Worm (Caenorhabditis elegans) whole organism, early embryonic: Measurements from ENCODE around the gene D1022.2.

ENCODE experiments used
- B0310.2 ChIP-seq: sonication (generic microtip); optimal IDR thresholded peaks from 2 replicates; lab custom pipeline; 2016; ENCODE audit warnings: mild to moderate bottlenecking, missing genetic modification characterization, missing compliant biosample characterization
- F13C5.2 ChIP-seq: sonication (generic microtip); optimal IDR thresholded peaks from 2 replicates; lab custom pipeline; 2017; ENCODE audit warnings: mild to moderate bottlenecking, missing genetic modification characterization, inconsistent platforms, missing compliant biosample characterization
- aly-1 ChIP-seq: sonication (generic microtip); optimal IDR thresholded peaks from 2 replicates; lab custom pipeline; 2016; ENCODE audit warnings: missing genetic modification characterization, missing compliant biosample characterization
- ama-1 ChIP-seq: fragments of 150-350 bp; optimal IDR thresholded peaks from 2 replicates; lab custom pipeline; 2014
- ceh-13 ChIP-seq: fragments of 200-800 bp; sonication (Bioruptor generic); optimal IDR thresholded peaks from 2 replicates; lab custom pipeline; 2018; ENCODE audit warnings: mild to moderate bottlenecking, missing genetic modification characterization, missing compliant biosample characterization
- ceh-36 ChIP-seq: sonication (generic microtip); optimal IDR thresholded peaks from 2 replicates; lab custom pipeline; 2016; ENCODE audit warnings: missing genetic modification characterization, inconsistent platforms, missing compliant biosample characterization
- ets-7 ChIP-seq: sonication (generic microtip); optimal IDR thresholded peaks from 2 replicates; lab custom pipeline; 2016; ENCODE audit warnings: missing genotype, missing genetic modification characterization, missing compliant biosample characterization
- flt-1 ChIP-seq: fragments of 200-800 bp; sonication (Bioruptor generic); IDR thresholded peaks from 2 replicates; pipeline ENCODE4 v1.3.6; 2022; ENCODE audit warnings: missing genetic modification characterization, missing compliant biosample characterization
- hmbx-1 ChIP-seq: sonication (generic microtip); optimal IDR thresholded peaks from 2 replicates; lab custom pipeline; 2016; ENCODE audit warnings: mild to moderate bottlenecking, missing genetic modification characterization, missing compliant biosample characterization
- hmg-4 ChIP-seq: fragments of 200-800 bp; sonication (Bioruptor generic); optimal IDR thresholded peaks from 2 replicates; lab custom pipeline; 2018; ENCODE audit warnings: mild to moderate bottlenecking, missing genetic modification characterization, missing compliant biosample characterization
- hnd-1 ChIP-seq: sonication (generic microtip); optimal IDR thresholded peaks from 2 replicates; lab custom pipeline; 2016; ENCODE audit warnings: missing genetic modification characterization, missing compliant biosample characterization
- pes-1 ChIP-seq: fragments of 200-800 bp; sonication (Bioruptor generic); IDR thresholded peaks from 2 replicates; pipeline ENCODE4 v1.3.6; 2022; ENCODE audit warnings: missing genetic modification reagents, missing genetic modification characterization, missing compliant biosample characterization
- scrt-1 ChIP-seq: fragments of 200-800 bp; sonication (Bioruptor generic); IDR thresholded peaks from 2 replicates; pipeline ENCODE4 v1.3.6; 2022; ENCODE audit warnings: missing genetic modification characterization, missing compliant biosample characterization
- sea-1 ChIP-seq: fragments of 200-800 bp; sonication (Bioruptor generic); conservative IDR thresholded peaks from 2 replicates; pipeline ENCODE4 v1.3.6; 2022; ENCODE audit warnings: missing genetic modification characterization, missing compliant biosample characterization
- tbx-11 ChIP-seq: fragments of 200-800 bp; sonication (Bioruptor generic); IDR thresholded peaks from 2 replicates; pipeline ENCODE4 v1.3.6; 2022; ENCODE audit warnings: missing genetic modification characterization, missing compliant biosample characterization
- tbx-37 ChIP-seq: fragments of 200-800 bp; sonication (Bioruptor generic); conservative IDR thresholded peaks from 2 replicates; pipeline ENCODE4 v1.3.6; 2022; ENCODE audit warnings: missing genetic modification reagents, missing genetic modification characterization, missing compliant biosample characterization
- tra-4 ChIP-seq: sonication (generic microtip); optimal IDR thresholded peaks from 2 replicates; lab custom pipeline; 2017; ENCODE audit warnings: missing genetic modification characterization, missing compliant biosample characterization

D1022.2 gene

DNA sequence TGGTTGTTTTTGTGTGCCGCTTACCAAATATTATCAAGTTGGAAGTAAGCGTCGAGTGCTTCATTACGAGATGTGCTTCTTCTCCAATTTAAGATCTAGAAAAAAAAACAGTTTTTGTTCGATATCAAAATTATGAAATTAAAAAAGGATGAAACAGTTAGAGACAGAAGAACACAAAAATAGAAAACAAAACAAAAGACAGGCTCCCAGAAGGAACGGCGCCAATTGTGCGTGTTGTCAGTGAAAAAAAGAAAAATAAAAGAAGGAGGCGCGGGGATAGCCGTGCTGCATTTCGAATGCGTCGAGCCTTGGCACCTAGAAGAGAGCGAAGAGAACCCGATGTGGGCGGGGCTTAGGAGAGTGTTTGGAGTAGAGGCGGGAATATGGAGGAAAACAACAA is 6.2 kb downstream of the D1022.2 start, which contains the start of gene sro-1:
TSS of gene sro-1 (minus strand) at position 101 of the 400 bp plus-strand sequence.
- TF ChIP-seq B0310.2 (tag; lab: Kevin White, UChicago) (no peak), hnd-1 (tag; lab: Kevin White, UChicago) (no peak), ama-1 (lab: Kevin White, UChicago) (no peak), tbx-37 (GFP tag; lab: Robert Waterston, UW) (no peak)

DNA sequence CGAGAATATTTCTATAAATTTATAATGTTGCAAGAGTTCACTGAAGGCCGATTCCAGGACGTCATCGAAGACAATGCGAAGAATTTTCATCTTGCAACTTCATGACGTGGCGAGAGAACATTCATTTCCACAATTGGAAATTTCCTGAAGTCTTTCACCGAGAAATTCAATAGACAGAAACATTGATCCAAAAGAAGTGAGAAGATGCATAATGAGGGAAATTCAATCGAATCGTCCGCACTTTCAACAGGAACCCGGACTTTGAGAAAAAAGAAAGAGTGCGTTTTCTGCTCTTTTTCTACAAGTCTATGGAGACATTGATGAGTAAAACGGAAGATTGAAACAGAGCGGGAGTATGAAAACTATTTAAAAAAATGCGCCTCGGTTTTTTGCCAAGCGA is 10.0 kb downstream of the D1022.2 start:
- TF ChIP-seq hmbx-1 (tag; lab: Kevin White, UChicago) (no peak), aly-1 (no peak), flt-1 (GFP tag; lab: Robert Waterston, UW) (no peak)

DNA sequence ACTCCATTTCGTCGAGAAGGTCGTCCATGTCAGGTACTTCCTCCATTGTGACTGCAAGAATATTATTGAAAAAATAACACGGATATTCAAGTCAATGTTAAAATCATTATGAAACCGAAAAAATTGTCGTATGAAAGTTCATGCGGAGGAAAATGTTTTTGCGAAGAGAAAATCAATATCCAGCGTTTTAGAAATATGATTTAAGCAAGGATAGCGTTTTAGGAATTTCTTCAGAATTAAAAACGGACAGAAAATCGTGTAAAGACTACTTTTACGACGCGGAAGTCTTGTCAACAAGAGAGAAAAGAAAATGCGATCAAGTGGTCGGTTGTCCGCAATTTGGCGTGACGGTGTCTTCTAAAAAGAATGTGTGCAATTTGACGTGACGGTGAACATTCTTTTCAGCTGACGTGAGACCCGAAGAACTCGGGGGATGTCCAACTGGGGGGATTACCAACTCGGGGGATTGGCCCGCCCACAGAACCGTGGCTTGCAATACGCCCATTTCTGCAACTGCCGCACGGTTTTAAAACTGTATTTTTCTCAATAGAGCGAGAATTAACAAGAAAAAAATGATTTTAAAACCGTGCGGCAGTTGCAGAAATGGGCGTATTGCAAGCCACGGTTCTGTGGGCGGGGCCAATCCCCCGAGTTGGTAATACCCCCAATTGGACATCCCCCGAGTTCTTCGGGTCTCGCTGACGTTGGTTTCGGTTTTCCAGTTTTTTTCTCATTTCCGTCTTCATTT is 19.4 kb downstream of the D1022.2 start, which contains the start of the genes aka-1 and ubc-6:
TSS of gene aka-1 (minus strand) at position 51 of the 748 bp plus-strand sequence.
TSS of gene ubc-6 (plus strand) at position 701 of the 748 bp plus-strand sequence.
- TF ChIP-seq tra-4 (tag; lab: Kevin White, UChicago) (no peak), ceh-36 (tag; lab: Kevin White, UChicago) (peak; percentile 17), F13C5.2 (peak; percentile 25), hnd-1 (tag; lab: Kevin White, UChicago) (no peak), ama-1 (lab: Kevin White, UChicago) (no peak), hmg-4 (GFP tag; lab: Kevin White, UChicago) (no peak), aly-1 (no peak), B0310.2 (tag; lab: Kevin White, UChicago) (no peak), sea-1 (GFP tag; lab: Robert Waterston, UW) (peak; percentile 81), pes-1 (peak; percentile 62; the same call in 1 of the 2 replicates), ets-7 (tag; lab: Kevin White, UChicago) (peak; percentile 34), tbx-11 (no peak), hmbx-1 (tag; lab: Kevin White, UChicago) (no peak), tbx-37 (GFP tag; lab: Robert Waterston, UW) (peak; percentile 44; the same call in 1 of the 2 replicates), flt-1 (GFP tag; lab: Robert Waterston, UW) (no peak), scrt-1 (GFP tag; lab: Robert Waterston, UW) (peak; percentile 29; the same call in 1 of the 2 replicates), ceh-13 (GFP tag; lab: Kevin White, UChicago) (no peak)

DNA sequence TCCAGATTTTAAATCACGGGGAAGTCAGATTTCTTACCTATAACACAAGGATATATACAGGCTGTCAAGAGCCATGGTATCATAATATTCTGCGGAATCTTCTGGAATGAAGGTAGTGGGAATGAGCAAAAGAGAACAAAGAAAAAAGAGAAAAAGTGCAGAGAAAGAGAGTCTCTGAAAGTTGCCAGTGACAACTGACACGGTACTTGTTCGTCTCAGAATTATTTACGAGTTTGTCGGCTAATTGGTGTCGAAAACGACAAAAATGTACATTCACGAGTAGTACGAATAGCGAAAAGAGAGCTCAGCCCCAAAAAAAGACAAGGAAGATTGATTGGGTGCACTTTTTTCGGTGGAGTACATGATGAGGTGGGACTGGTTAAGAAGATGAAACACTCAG is 23.7 kb downstream of the D1022.2 start, which contains the start of gene cah-2:
TSS of gene cah-2 (minus strand) at position 101 of the 400 bp plus-strand sequence.
- no peak for TF ChIP-seq sea-1 (GFP tag; lab: Robert Waterston, UW)
- TF ChIP-seq flt-1 (GFP tag; lab: Robert Waterston, UW), result no peak
- TF ChIP-seq scrt-1 (GFP tag; lab: Robert Waterston, UW), result no peak
- TF ChIP-seq ceh-13 (GFP tag; lab: Kevin White, UChicago), result no peak
- no peak for TF ChIP-seq ama-1 (lab: Kevin White, UChicago)
- TF ChIP-seq F13C5.2, result no peak
- TF ChIP-seq hnd-1 (tag; lab: Kevin White, UChicago), result no peak
- no peak for TF ChIP-seq hmbx-1 (tag; lab: Kevin White, UChicago)
- TF ChIP-seq hmg-4 (GFP tag; lab: Kevin White, UChicago), result no peak
- no peak for TF ChIP-seq tra-4 (tag; lab: Kevin White, UChicago)
- TF ChIP-seq aly-1, result no peak
- TF ChIP-seq ceh-36 (tag; lab: Kevin White, UChicago), result no peak
- TF ChIP-seq pes-1, result no peak
- no peak for TF ChIP-seq B0310.2 (tag; lab: Kevin White, UChicago)
- TF ChIP-seq ets-7 (tag; lab: Kevin White, UChicago), result no peak

DNA sequence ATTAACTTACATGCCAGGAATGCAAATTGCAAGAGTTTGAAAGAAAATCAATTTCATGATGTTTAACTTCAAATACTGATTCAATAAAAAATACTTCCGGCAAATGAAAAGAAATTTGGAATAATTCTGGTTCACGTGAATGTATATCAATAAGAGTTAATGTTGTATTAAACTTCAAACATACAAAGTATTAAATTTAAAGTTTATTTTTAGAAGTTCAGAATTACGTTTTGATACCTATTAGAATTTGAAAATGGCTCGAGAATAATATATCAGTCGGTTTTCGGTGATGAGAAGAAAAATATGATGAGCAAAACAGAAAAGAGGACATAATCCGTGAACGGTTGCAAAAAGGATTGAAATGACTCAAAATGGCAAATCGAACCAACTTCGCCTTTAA is 30.3 kb downstream of the D1022.2 start, which contains the start of gene D1022.9:
TSS of gene D1022.9 (minus strand) at position 101 of the 400 bp plus-strand sequence.
- no peak for TF ChIP-seq tbx-11
- no peak for TF ChIP-seq ama-1 (lab: Kevin White, UChicago)
- TF ChIP-seq aly-1, result no peak
- no peak for TF ChIP-seq scrt-1 (GFP tag; lab: Robert Waterston, UW)
- TF ChIP-seq F13C5.2, result no peak
- no peak for TF ChIP-seq sea-1 (GFP tag; lab: Robert Waterston, UW)
- no peak for TF ChIP-seq ceh-13 (GFP tag; lab: Kevin White, UChicago)
- TF ChIP-seq hmbx-1 (tag; lab: Kevin White, UChicago), result no peak
- no peak for TF ChIP-seq tbx-37 (GFP tag; lab: Robert Waterston, UW)
- no peak for TF ChIP-seq tra-4 (tag; lab: Kevin White, UChicago)
- TF ChIP-seq flt-1 (GFP tag; lab: Robert Waterston, UW), result no peak
- no peak for TF ChIP-seq pes-1
- TF ChIP-seq hnd-1 (tag; lab: Kevin White, UChicago), result no peak
- TF ChIP-seq ets-7 (tag; lab: Kevin White, UChicago), result no peak
- TF ChIP-seq ceh-36 (tag; lab: Kevin White, UChicago), result no peak
- no peak for TF ChIP-seq B0310.2 (tag; lab: Kevin White, UChicago)
- TF ChIP-seq hmg-4 (GFP tag; lab: Kevin White, UChicago), result no peak

DNA sequence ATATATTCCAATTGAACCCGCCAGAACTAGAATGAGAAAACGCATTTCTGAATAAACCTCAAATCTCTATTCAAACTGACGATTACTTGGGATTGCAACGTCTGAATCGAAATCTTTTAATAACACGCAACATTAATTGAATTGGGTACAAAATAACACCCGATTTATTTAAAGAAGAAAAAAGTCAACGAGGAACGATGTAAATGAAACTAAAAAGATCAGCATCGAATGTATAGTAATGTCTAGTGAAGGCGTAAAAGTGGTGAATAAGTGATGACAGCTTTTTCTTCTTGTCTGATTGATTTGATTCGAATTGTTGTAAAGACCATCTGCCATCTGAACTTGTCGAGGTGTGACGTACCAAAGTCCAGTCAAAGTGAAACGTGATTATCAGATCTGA is 34.3 kb downstream of the D1022.2 start, which contains the start of gene nas-23:
TSS of gene nas-23 (minus strand) at position 101 of the 400 bp plus-strand sequence.
- TF ChIP-seq sea-1 (GFP tag; lab: Robert Waterston, UW) (no peak), flt-1 (GFP tag; lab: Robert Waterston, UW) (no peak), tbx-11 (no peak), hmbx-1 (tag; lab: Kevin White, UChicago) (no peak), hmg-4 (GFP tag; lab: Kevin White, UChicago) (no peak), ceh-36 (tag; lab: Kevin White, UChicago) (no peak), F13C5.2 (no peak), ama-1 (lab: Kevin White, UChicago) (no peak), pes-1 (no peak), ets-7 (tag; lab: Kevin White, UChicago) (no peak), ceh-13 (GFP tag; lab: Kevin White, UChicago) (no peak), hnd-1 (tag; lab: Kevin White, UChicago) (no peak), aly-1 (no peak)
